Fruit fly (Drosophila melanogaster) whole organism, adult: ENCODE results near the gene smash.

ENCODE experiments used
- CG11617 ChIP-seq: fragments of 200-800 bp; sonication (Bioruptor generic); optimal IDR thresholded peaks from 2 replicates; lab custom pipeline; 2017; ENCODE audit warnings: mild to moderate bottlenecking, missing biosample characterization, missing genetic modification reagents, missing genetic modification characterization
- cic ChIP-seq: fragments of 200-800 bp; sonication (Bioruptor generic); optimal IDR thresholded peaks from 2 replicates; lab custom pipeline; 2017; ENCODE audit warnings: missing biosample characterization, mild to moderate bottlenecking, missing genetic modification characterization, moderate library complexity
- pad ChIP-seq: fragments of 200-800 bp; sonication (Bioruptor generic); optimal IDR thresholded peaks from 3 replicates; lab custom pipeline; 2017; ENCODE audit warnings: missing biosample characterization, missing genetic modification characterization, mild to moderate bottlenecking, moderate library complexity, missing genetic modification reagents
- tj ChIP-seq: fragments of 200-800 bp; sonication (Bioruptor generic); optimal IDR thresholded peaks from 3 replicates; lab custom pipeline; 2017; ENCODE audit warnings: missing biosample characterization, mild to moderate bottlenecking, missing genetic modification characterization, moderate library complexity

dm6 chr3R:4761372-4761771, 102.0 kb downstream of the smash start:
- TF ChIP-seq pad (GFP tag; lab: Kevin White, UChicago) (no peak), CG11617 (GFP tag; lab: Kevin White, UChicago) (no peak), tj (GFP tag; lab: Kevin White, UChicago) (no peak), cic (GFP tag; lab: Kevin White, UChicago) (no peak)
